Worm (Caenorhabditis elegans) whole organism, L1 larva: Measurements from ENCODE around the gene R74.2.

Experiments used
- C16A3.4 ChIP-seq: fragments of 150-350 bp; optimal IDR thresholded peaks from 2 replicates; lab custom pipeline; 2014; ENCODE audit warnings: missing biosample characterization, missing genetic modification characterization
- alr-1 ChIP-seq: fragments of 200-800 bp; sonication (Bioruptor generic); optimal IDR thresholded peaks from 2 replicates; lab custom pipeline; 2018; ENCODE audit warnings: borderline replicate concordance, mild to moderate bottlenecking, missing genetic modification characterization, missing compliant biosample characterization
- aly-2 ChIP-seq: fragments of 150-350 bp; optimal IDR thresholded peaks from 2 replicates; lab custom pipeline; 2014; ENCODE audit warnings: missing biosample characterization, missing genetic modification characterization
- ceh-63 ChIP-seq: fragments of 200-800 bp; sonication (Bioruptor generic); optimal IDR thresholded peaks from 2 replicates; lab custom pipeline; 2018; ENCODE audit warnings: mild to moderate bottlenecking, missing genetic modification characterization, missing compliant biosample characterization
- ceh-82 ChIP-seq, 3 experiments: fragments of 150-350 bp in 1 of 3; sonication (generic microtip) in 2 of 3; optimal IDR thresholded peaks; 2 replicates each; lab custom pipeline; 2014 to 2017; ENCODE audit warnings: missing biosample characterization in 3 of 3, missing genetic modification characterization in 3 of 3
- ceh-88 ChIP-seq: fragments of 200-800 bp; sonication (Bioruptor generic); IDR thresholded peaks from 2 replicates; pipeline ENCODE4 v1.3.6; 2022; ENCODE audit warnings: missing genetic modification characterization, missing compliant biosample characterization
- efl-1 ChIP-seq, 4 experiments: fragments of 150-350 bp; optimal IDR thresholded peaks in 3 of 4; peaks in 1 of 4; 1 replicate in 1 of 4; 2 replicates in 3 of 4; lab custom pipeline; 2014; ENCODE audit warnings: missing biosample characterization in 2 of 4, missing genetic modification characterization in 2 of 4, missing genetic modification reagents in 2 of 4
- efl-3 ChIP-seq: fragments of 200-800 bp; sonication (Bioruptor generic); optimal IDR thresholded peaks from 2 replicates; lab custom pipeline; 2018; ENCODE audit warnings: mild to moderate bottlenecking, missing genetic modification characterization, missing compliant biosample characterization
- fkh-8 ChIP-seq: sonication (generic microtip); optimal IDR thresholded peaks from 2 replicates; lab custom pipeline; 2016; ENCODE audit warnings: mild to moderate bottlenecking, missing genetic modification characterization, missing compliant biosample characterization
- fos-1 ChIP-seq: fragments of 150-350 bp; optimal IDR thresholded peaks from 2 replicates; lab custom pipeline; 2014; ENCODE audit warnings: missing biosample characterization, missing genetic modification characterization
- grh-1 ChIP-seq: fragments of 200-800 bp; sonication (Bioruptor generic); IDR thresholded peaks from 2 replicates; pipeline ENCODE4 v1.3.6; 2022; ENCODE audit warnings: missing genetic modification reagents, missing genetic modification characterization, missing compliant biosample characterization
- hlh-17 ChIP-seq: fragments of 200-800 bp; sonication (Bioruptor generic); optimal IDR thresholded peaks from 2 replicates; lab custom pipeline; 2018; ENCODE audit warnings: missing genetic modification characterization, mild to moderate bottlenecking, missing compliant biosample characterization, moderate library complexity, borderline replicate concordance
- hlh-4 ChIP-seq: sonication (generic microtip); optimal IDR thresholded peaks from 2 replicates; lab custom pipeline; 2016; ENCODE audit warnings: mild to moderate bottlenecking, missing genetic modification characterization, missing compliant biosample characterization
- jun-1 ChIP-seq: fragments of 150-350 bp; optimal IDR thresholded peaks from 2 replicates; lab custom pipeline; 2014; ENCODE audit warnings: missing biosample characterization, missing genetic modification reagents, missing genetic modification characterization
- lin-13 ChIP-seq: fragments of 150-350 bp; optimal IDR thresholded peaks from 2 replicates; lab custom pipeline; 2014; ENCODE audit warnings: missing biosample characterization, missing genetic modification reagents, missing genetic modification characterization
- lin-14 ChIP-seq: fragments of 200-800 bp; sonication (Bioruptor generic); optimal IDR thresholded peaks from 2 replicates; lab custom pipeline; 2018; ENCODE audit warnings: mild to moderate bottlenecking, missing genetic modification characterization, moderate library complexity, missing compliant biosample characterization
- lir-3 ChIP-seq: sonication (generic microtip); optimal IDR thresholded peaks from 2 replicates; lab custom pipeline; 2016; ENCODE audit warnings: mild to moderate bottlenecking, missing genetic modification characterization, moderate library complexity, missing compliant biosample characterization; ENCODE audit not compliant: poor library complexity
- lsy-2 ChIP-seq, 2 experiments: fragments of 150-350 bp; optimal IDR thresholded peaks; 2 replicates each; lab custom pipeline; 2014; ENCODE audit warnings: missing biosample characterization in 2 of 2, missing genetic modification characterization in 2 of 2
- mab-9 ChIP-seq: fragments of 200-800 bp; sonication (Bioruptor generic); IDR thresholded peaks from 2 replicates; pipeline ENCODE4 v1.3.6; 2022; ENCODE audit warnings: missing genetic modification reagents, missing genetic modification characterization, missing compliant biosample characterization
- mdl-1 ChIP-seq, 2 experiments: fragments of 150-350 bp; optimal IDR thresholded peaks; 2 replicates each; lab custom pipeline; 2014 to 2017; ENCODE audit warnings: missing biosample characterization in 2 of 2, missing genetic modification characterization in 2 of 2, inconsistent platforms in 1 of 2
- mef-2 ChIP-seq: fragments of 150-350 bp; optimal IDR thresholded peaks from 2 replicates; lab custom pipeline; 2014; ENCODE audit warnings: missing biosample characterization, missing genetic modification characterization
- mep-1 ChIP-seq: fragments of 150-350 bp; optimal IDR thresholded peaks from 2 replicates; lab custom pipeline; 2014; ENCODE audit warnings: missing biosample characterization, missing genetic modification characterization
- nhr-12 ChIP-seq: sonication (generic microtip); optimal IDR thresholded peaks from 2 replicates; lab custom pipeline; 2017; ENCODE audit warnings: missing biosample characterization, missing genetic modification characterization
- nhr-71 ChIP-seq: sonication (generic microtip); optimal IDR thresholded peaks from 2 replicates; lab custom pipeline; 2016; ENCODE audit warnings: mild to moderate bottlenecking, missing genetic modification characterization, moderate library complexity, missing compliant biosample characterization
- nhr-76 ChIP-seq: sonication (generic microtip); optimal IDR thresholded peaks from 2 replicates; lab custom pipeline; 2017; ENCODE audit warnings: missing biosample characterization, missing genetic modification characterization
- nhr-84 ChIP-seq: sonication (generic microtip); optimal IDR thresholded peaks from 2 replicates; lab custom pipeline; 2017; ENCODE audit warnings: missing biosample characterization, missing genetic modification characterization
- snpc-4 ChIP-seq: fragments of 150-350 bp; optimal IDR thresholded peaks from 2 replicates; lab custom pipeline; 2014; ENCODE audit warnings: missing biosample characterization, missing genetic modification characterization
- snu-23 ChIP-seq: sonication (generic microtip); optimal IDR thresholded peaks from 2 replicates; lab custom pipeline; 2016; ENCODE audit warnings: missing genetic modification characterization, missing compliant biosample characterization
- sox-4 ChIP-seq: sonication (generic microtip); optimal IDR thresholded peaks from 2 replicates; lab custom pipeline; 2016; ENCODE audit warnings: missing genetic modification characterization, missing compliant biosample characterization
- sptf-1 ChIP-seq: fragments of 150-350 bp; optimal IDR thresholded peaks from 2 replicates; lab custom pipeline; 2014; ENCODE audit warnings: missing biosample characterization, missing genetic modification characterization
- sup-37 ChIP-seq: fragments of 200-800 bp; sonication (Bioruptor generic); optimal IDR thresholded peaks from 2 replicates; lab custom pipeline; 2018; ENCODE audit warnings: mild to moderate bottlenecking, missing genetic modification characterization, missing compliant biosample characterization
- tlp-1 ChIP-seq: fragments of 150-350 bp; optimal IDR thresholded peaks from 2 replicates; lab custom pipeline; 2014; ENCODE audit warnings: missing biosample characterization, missing genetic modification characterization
- unc-30 ChIP-seq: sonication (generic microtip); optimal IDR thresholded peaks from 2 replicates; lab custom pipeline; 2017; ENCODE audit warnings: missing biosample characterization, missing genetic modification characterization
- unc-62 ChIP-seq: fragments of 150-350 bp; optimal IDR thresholded peaks from 2 replicates; lab custom pipeline; 2014; ENCODE audit warnings: missing biosample characterization, missing genetic modification reagents, missing genetic modification characterization
- xbp-1 ChIP-seq: sonication (generic microtip); optimal IDR thresholded peaks from 2 replicates; lab custom pipeline; 2016; ENCODE audit warnings: missing genetic modification characterization, missing compliant biosample characterization
- zip-4 ChIP-seq: fragments of 200-800 bp; sonication (Bioruptor generic); optimal IDR thresholded peaks from 2 replicates; lab custom pipeline; 2018; ENCODE audit warnings: mild to moderate bottlenecking, missing genetic modification characterization, moderate library complexity, missing compliant biosample characterization
- ztf-11 ChIP-seq, 2 experiments: sonication (generic microtip); optimal IDR thresholded peaks; 2 replicates each; lab custom pipeline; 2016 to 2017; ENCODE audit warnings: missing genetic modification characterization in 2 of 2, missing biosample characterization in 1 of 2, missing compliant biosample characterization in 1 of 2
- ztf-4 ChIP-seq: fragments of 150-350 bp; optimal IDR thresholded peaks from 2 replicates; lab custom pipeline; 2014; ENCODE audit warnings: missing biosample characterization, missing genetic modification characterization

The R74.2 gene

DNA sequence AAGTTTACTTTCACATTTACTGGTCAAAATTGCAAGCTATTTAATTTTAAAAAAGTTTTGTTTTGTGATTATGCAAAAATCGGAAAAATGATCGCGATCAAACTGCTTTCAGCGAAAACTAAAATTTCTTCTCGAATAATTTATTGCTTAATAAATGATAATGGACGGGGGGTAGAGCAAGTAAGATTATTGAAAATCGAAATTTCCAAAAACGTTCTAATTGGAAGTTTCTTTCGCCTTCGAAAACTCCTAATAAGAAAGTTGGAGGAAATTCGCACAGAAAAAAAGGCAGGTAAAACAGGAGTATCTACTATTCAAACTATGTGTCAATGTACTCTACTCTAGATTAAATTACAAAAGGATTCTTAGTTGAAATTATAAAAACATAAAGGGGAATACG is 15.8 kb upstream of the R74.2 start:
- TF ChIP-seq nhr-76 (tag; lab: Kevin White, UChicago) = no peak
- TF ChIP-seq mdl-1 (tag; optimal IDR thresholded peaks at IDR 0.05; lab: Kevin White, UChicago) = no peak
- TF ChIP-seq C16A3.4 (tag; lab: Kevin White, UChicago) = no peak
- TF ChIP-seq unc-62 (GFP tag; lab: Kevin White, UChicago) = no peak
- TF ChIP-seq hlh-17 (GFP tag; lab: Kevin White, UChicago) = no peak
- TF ChIP-seq fkh-8 (tag; lab: Kevin White, UChicago) = no peak
- TF ChIP-seq sptf-1 (tag; lab: Kevin White, UChicago) = no peak
- TF ChIP-seq xbp-1 (tag; lab: Kevin White, UChicago) = no peak
- no peak for TF ChIP-seq unc-30 (tag; lab: Kevin White, UChicago)
- TF ChIP-seq sox-4 = no peak
- TF ChIP-seq aly-2 (tag; lab: Kevin White, UChicago) = no peak
- TF ChIP-seq grh-1 (GFP tag; lab: Robert Waterston, UW) = no peak
- TF ChIP-seq sup-37 (GFP tag; lab: Kevin White, UChicago) = no peak
- no peak for TF ChIP-seq fos-1 (tag; lab: Kevin White, UChicago)
- no peak for TF ChIP-seq ztf-11 (tag; optimal IDR thresholded peaks at IDR 0.05; lab: Kevin White, UChicago)
- TF ChIP-seq lin-13 (GFP tag; lab: Kevin White, UChicago) = no peak
- TF ChIP-seq alr-1 (tag; lab: Kevin White, UChicago) = no peak
- TF ChIP-seq lin-14 = no peak
- TF ChIP-seq nhr-12 (tag; lab: Kevin White, UChicago) = no peak

DNA sequence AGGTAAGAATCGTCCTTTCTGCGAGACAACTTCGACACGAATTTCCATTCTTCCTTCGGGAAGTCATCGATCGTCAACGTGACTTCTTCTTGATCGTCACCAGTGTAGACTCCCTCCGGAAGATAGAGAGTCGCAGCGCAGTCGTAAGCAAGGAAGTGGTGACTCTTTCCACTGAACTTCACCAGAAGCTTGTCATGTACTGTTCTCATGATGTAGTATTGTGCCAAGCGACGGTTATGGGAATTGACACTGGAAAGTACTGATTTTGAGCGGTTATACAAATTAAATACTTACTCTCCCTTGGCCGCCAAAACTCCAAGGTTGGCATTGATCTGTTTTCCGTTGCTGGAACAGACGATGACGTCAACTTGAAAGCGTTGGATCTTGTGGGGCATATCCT is 12.5 kb upstream of the R74.2 start:
- TF ChIP-seq snu-23 (GFP tag; lab: Kevin White, UChicago) (no peak), ceh-88 (no peak), ceh-63 (no peak), snpc-4 (no peak), efl-3 (GFP tag; lab: Kevin White, UChicago) (no peak), tlp-1 (tag; lab: Kevin White, UChicago) (no peak), nhr-84 (tag; lab: Kevin White, UChicago) (no peak), zip-4 (GFP tag; lab: Kevin White, UChicago) (no peak), lir-3 (tag; lab: Kevin White, UChicago) (no peak), ceh-82 (tag; optimal IDR thresholded peaks at IDR 0.05; lab: Kevin White, UChicago) (no peak), unc-62 (GFP tag; lab: Kevin White, UChicago) (no peak), hlh-4 (tag; lab: Kevin White, UChicago) (no peak), fkh-8 (tag; lab: Kevin White, UChicago) (no peak), ztf-4 (no peak), mab-9 (GFP tag; lab: Robert Waterston, UW) (no peak), jun-1 (tag; lab: Kevin White, UChicago) (no peak), ztf-11 (tag; optimal IDR thresholded peaks at IDR 0.05; lab: Kevin White, UChicago) (no peak), mep-1 (tag; lab: Kevin White, UChicago) (no peak)

DNA sequence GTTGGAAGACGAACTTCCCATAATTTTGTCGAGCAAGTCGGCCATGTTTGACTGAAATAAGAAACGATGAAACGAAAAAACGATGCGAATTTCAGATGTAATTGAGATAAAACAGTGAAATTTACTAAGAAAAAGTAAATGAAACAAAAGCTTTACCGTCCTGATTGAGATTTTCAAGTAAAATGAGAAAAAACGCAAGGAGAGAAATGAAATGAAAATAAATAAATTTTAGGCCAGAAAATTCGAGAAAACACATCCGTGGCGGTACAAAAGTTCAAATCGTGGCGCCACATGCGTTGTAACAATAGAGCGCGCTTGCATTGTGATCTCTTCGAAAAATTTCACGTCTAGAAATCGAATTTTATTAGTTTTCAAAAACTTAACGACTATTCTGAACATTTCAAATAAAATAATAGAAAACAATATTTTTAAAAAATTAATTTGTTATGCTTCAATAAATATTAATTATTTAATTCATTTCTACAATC is 11.8 kb upstream of the R74.2 start, which contains the start of the genes hrde-1 and C16C10.13:
Gene hrde-1 (minus strand): TSS at position 51 of the 488 bp plus-strand sequence.
Gene C16C10.13 (plus strand): TSS at position 332 of the 488 bp plus-strand sequence.
- TF ChIP-seq lsy-2 (tag; optimal IDR thresholded peaks at IDR 0.05; lab: Kevin White, UChicago) = no peak
- TF ChIP-seq efl-1 (optimal IDR thresholded peaks at IDR 0.05; lab: Kevin White, UChicago) = peak in 1 of 2 experiments; percentile 58
- TF ChIP-seq efl-1 (GFP tag; optimal IDR thresholded peaks at IDR 0.05 in 1 of 2; lab: Kevin White, UChicago) = no peak

DNA sequence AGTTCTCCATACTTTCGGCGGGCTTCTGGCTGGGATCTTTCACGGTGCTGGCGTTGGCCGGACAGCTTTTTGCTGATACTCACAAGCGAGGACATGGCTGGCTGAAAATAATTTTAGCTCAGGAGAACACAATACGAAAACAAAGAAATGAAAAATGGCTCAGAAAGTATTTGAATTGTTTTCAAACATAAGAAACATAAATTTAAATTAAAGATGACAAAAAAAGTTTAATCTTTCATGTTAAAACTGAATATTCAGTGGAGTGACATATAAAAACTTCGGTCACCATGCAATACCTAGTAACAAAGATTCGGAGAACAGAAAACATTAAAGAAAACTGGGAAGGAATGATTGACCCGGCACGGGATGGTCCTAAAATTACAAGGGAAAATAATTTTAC is 9.4 kb upstream of the R74.2 start, which contains the start of gene C16C10.2:
Gene C16C10.2 (minus strand): TSS at position 101 of the 400 bp plus-strand sequence.
- TF ChIP-seq sup-37 (GFP tag; lab: Kevin White, UChicago) (no peak), grh-1 (GFP tag; lab: Robert Waterston, UW) (no peak), nhr-71 (tag; lab: Kevin White, UChicago) (no peak), mef-2 (no peak), efl-3 (GFP tag; lab: Kevin White, UChicago) (no peak)
- TF ChIP-seq, all 84 proteins: peak for 0
